Worm (Caenorhabditis elegans) whole organism, L1 larva: Measurements from ENCODE around the gene fbxa-104.

Experiments used
- C04F5.9 ChIP-seq: sonication (generic microtip); optimal IDR thresholded peaks from 2 replicates; lab custom pipeline; 2016; ENCODE audit warnings: missing genetic modification characterization, missing compliant biosample characterization
- C16A3.4 ChIP-seq: fragments of 150-350 bp; optimal IDR thresholded peaks from 2 replicates; lab custom pipeline; 2014; ENCODE audit warnings: missing biosample characterization, missing genetic modification characterization
- C34B4.2 ChIP-seq: sonication (generic microtip); optimal IDR thresholded peaks from 2 replicates; lab custom pipeline; 2017; ENCODE audit warnings: mild to moderate bottlenecking, missing genetic modification characterization, missing compliant biosample characterization
- Y116A8C.19 ChIP-seq: sonication (generic microtip); optimal IDR thresholded peaks from 2 replicates; lab custom pipeline; 2016; ENCODE audit warnings: missing compliant biosample characterization, missing genetic modification characterization, borderline replicate concordance
- alr-1 ChIP-seq: fragments of 200-800 bp; sonication (Bioruptor generic); optimal IDR thresholded peaks from 2 replicates; lab custom pipeline; 2018; ENCODE audit warnings: borderline replicate concordance, mild to moderate bottlenecking, missing genetic modification characterization, missing compliant biosample characterization
- blmp-1 ChIP-seq: fragments of 150-350 bp; optimal IDR thresholded peaks from 2 replicates; lab custom pipeline; 2014; ENCODE audit warnings: missing biosample characterization, missing genetic modification characterization
- ceh-8 ChIP-seq: fragments of 200-800 bp; sonication (Bioruptor generic); optimal IDR thresholded peaks from 2 replicates; lab custom pipeline; 2018; ENCODE audit warnings: mild to moderate bottlenecking, missing genetic modification characterization, moderate library complexity, missing compliant biosample characterization
- ceh-82 ChIP-seq, 3 experiments: fragments of 150-350 bp in 1 of 3; sonication (generic microtip) in 2 of 3; optimal IDR thresholded peaks; 2 replicates each; lab custom pipeline; 2014 to 2017; ENCODE audit warnings: missing biosample characterization in 3 of 3, missing genetic modification characterization in 3 of 3
- ceh-90 ChIP-seq: sonication (generic microtip); optimal IDR thresholded peaks from 2 replicates; lab custom pipeline; 2016; ENCODE audit warnings: missing genetic modification characterization, missing compliant biosample characterization
- efl-1 ChIP-seq, 4 experiments: fragments of 150-350 bp; optimal IDR thresholded peaks in 3 of 4; peaks in 1 of 4; 1 replicate in 1 of 4; 2 replicates in 3 of 4; lab custom pipeline; 2014; ENCODE audit warnings: missing biosample characterization in 2 of 4, missing genetic modification characterization in 2 of 4, missing genetic modification reagents in 2 of 4
- efl-3 ChIP-seq: fragments of 200-800 bp; sonication (Bioruptor generic); optimal IDR thresholded peaks from 2 replicates; lab custom pipeline; 2018; ENCODE audit warnings: mild to moderate bottlenecking, missing genetic modification characterization, missing compliant biosample characterization
- elt-2 ChIP-seq: sonication (generic microtip); optimal IDR thresholded peaks from 2 replicates; lab custom pipeline; 2016; ENCODE audit warnings: missing genetic modification characterization, mild to moderate bottlenecking, inconsistent platforms, missing compliant biosample characterization, missing genetic modification reagents
- fkh-4 ChIP-seq: sonication (generic microtip); optimal IDR thresholded peaks from 2 replicates; lab custom pipeline; 2016; ENCODE audit warnings: missing compliant biosample characterization, missing genetic modification characterization, borderline replicate concordance
- hpl-2 ChIP-seq: fragments of 150-350 bp; optimal IDR thresholded peaks from 2 replicates; lab custom pipeline; 2014; ENCODE audit warnings: missing biosample characterization, missing genetic modification reagents, missing genetic modification characterization
- isw-1 ChIP-seq: fragments of 200-800 bp; sonication (Bioruptor generic); IDR thresholded peaks from 2 replicates; pipeline ENCODE4 v1.3.6; 2022; ENCODE audit warnings: missing genetic modification characterization, missing compliant biosample characterization
- jun-1 ChIP-seq: fragments of 150-350 bp; optimal IDR thresholded peaks from 2 replicates; lab custom pipeline; 2014; ENCODE audit warnings: missing biosample characterization, missing genetic modification reagents, missing genetic modification characterization
- lin-35 ChIP-seq, 2 experiments: fragments of 150-350 bp; optimal IDR thresholded peaks; 2 replicates each; lab custom pipeline; 2014; ENCODE audit warnings: missing biosample characterization in 2 of 2, missing genetic modification characterization in 2 of 2, missing genetic modification reagents in 2 of 2
- lin-39 ChIP-seq: fragments of 150-350 bp; optimal IDR thresholded peaks from 2 replicates; lab custom pipeline; 2014; ENCODE audit warnings: missing biosample characterization, missing genetic modification reagents, missing genetic modification characterization
- lir-3 ChIP-seq: sonication (generic microtip); optimal IDR thresholded peaks from 2 replicates; lab custom pipeline; 2016; ENCODE audit warnings: mild to moderate bottlenecking, missing genetic modification characterization, moderate library complexity, missing compliant biosample characterization; ENCODE audit not compliant: poor library complexity
- mdl-1 ChIP-seq, 2 experiments: fragments of 150-350 bp; optimal IDR thresholded peaks; 2 replicates each; lab custom pipeline; 2014 to 2017; ENCODE audit warnings: missing biosample characterization in 2 of 2, missing genetic modification characterization in 2 of 2, inconsistent platforms in 1 of 2
- mep-1 ChIP-seq: fragments of 150-350 bp; optimal IDR thresholded peaks from 2 replicates; lab custom pipeline; 2014; ENCODE audit warnings: missing biosample characterization, missing genetic modification characterization
- nhr-11 ChIP-seq: fragments of 150-350 bp; optimal IDR thresholded peaks from 2 replicates; lab custom pipeline; 2014; ENCODE audit warnings: missing biosample characterization, missing genetic modification characterization
- nhr-12 ChIP-seq: sonication (generic microtip); optimal IDR thresholded peaks from 2 replicates; lab custom pipeline; 2017; ENCODE audit warnings: missing biosample characterization, missing genetic modification characterization
- nhr-28 ChIP-seq: fragments of 150-350 bp; optimal IDR thresholded peaks from 2 replicates; lab custom pipeline; 2014; ENCODE audit warnings: missing biosample characterization, missing genetic modification characterization
- nhr-71 ChIP-seq: sonication (generic microtip); optimal IDR thresholded peaks from 2 replicates; lab custom pipeline; 2016; ENCODE audit warnings: mild to moderate bottlenecking, missing genetic modification characterization, moderate library complexity, missing compliant biosample characterization
- nhr-76 ChIP-seq: sonication (generic microtip); optimal IDR thresholded peaks from 2 replicates; lab custom pipeline; 2017; ENCODE audit warnings: missing biosample characterization, missing genetic modification characterization
- pag-3 ChIP-seq: sonication (generic microtip); optimal IDR thresholded peaks from 2 replicates; lab custom pipeline; 2017; ENCODE audit warnings: missing genetic modification characterization, mild to moderate bottlenecking, missing compliant biosample characterization, antibody characterized with exemption, borderline replicate concordance; ENCODE audit not compliant: insufficient read depth
- skn-1 ChIP-seq: fragments of 150-350 bp; optimal IDR thresholded peaks from 2 replicates; lab custom pipeline; 2014; ENCODE audit warnings: missing biosample characterization, missing genetic modification characterization
- snpc-4 ChIP-seq: fragments of 150-350 bp; optimal IDR thresholded peaks from 2 replicates; lab custom pipeline; 2014; ENCODE audit warnings: missing biosample characterization, missing genetic modification characterization
- tbx-2 ChIP-seq: sonication (generic microtip); optimal IDR thresholded peaks from 2 replicates; lab custom pipeline; 2016; ENCODE audit warnings: missing genetic modification characterization, missing compliant biosample characterization
- unc-62 ChIP-seq: fragments of 150-350 bp; optimal IDR thresholded peaks from 2 replicates; lab custom pipeline; 2014; ENCODE audit warnings: missing biosample characterization, missing genetic modification reagents, missing genetic modification characterization
- zag-1 ChIP-seq: fragments of 150-350 bp; optimal IDR thresholded peaks from 2 replicates; lab custom pipeline; 2014; ENCODE audit warnings: missing biosample characterization, missing genetic modification characterization
- ztf-11 ChIP-seq, 2 experiments: sonication (generic microtip); optimal IDR thresholded peaks; 2 replicates each; lab custom pipeline; 2016 to 2017; ENCODE audit warnings: missing genetic modification characterization in 2 of 2, missing biosample characterization in 1 of 2, missing compliant biosample characterization in 1 of 2

fbxa-104 gene

DNA sequence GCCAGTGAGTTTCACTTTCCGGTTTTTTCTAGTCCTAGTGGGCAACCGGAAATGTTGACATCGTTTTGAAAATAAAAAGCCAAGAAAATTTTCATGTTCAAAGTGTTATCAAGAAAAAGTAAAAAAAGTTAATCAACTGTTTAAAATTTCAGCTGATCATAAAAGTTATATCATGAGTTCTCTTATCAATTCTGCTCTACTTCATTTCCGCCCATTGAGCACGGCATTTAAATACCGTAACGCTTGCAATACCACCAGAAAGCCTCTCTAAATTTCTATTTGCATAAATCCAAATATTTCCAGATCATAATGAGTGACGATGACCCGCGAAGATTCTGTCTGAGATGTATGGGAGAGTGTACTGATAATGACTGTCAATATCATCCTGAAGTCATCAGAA lies 21.1 kb upstream of the fbxa-104 start, which contains the start of gene T26H5.9:
TSS of gene T26H5.9 (plus strand) at position 302 of the 400 bp plus-strand sequence.
- peak; percentile 57 for TF ChIP-seq elt-2
- no peak for TF ChIP-seq mdl-1 (tag; optimal IDR thresholded peaks at IDR 0.05; lab: Kevin White, UChicago)
- TF ChIP-seq nhr-11 (tag; lab: Kevin White, UChicago) = no peak
- peak; percentile 27 for TF ChIP-seq jun-1 (tag; lab: Kevin White, UChicago)
- no peak for TF ChIP-seq lir-3
- no peak for TF ChIP-seq zag-1 (tag; lab: Kevin White, UChicago)

- no peak for TF ChIP-seq jun-1 (tag; lab: Kevin White, UChicago)
- TF ChIP-seq lin-39 (tag; lab: Kevin White, UChicago) = no peak
- TF ChIP-seq blmp-1 (tag; lab: Kevin White, UChicago) = no peak
- TF ChIP-seq Y116A8C.19 (tag; lab: Kevin White, UChicago) = no peak
- no peak for TF ChIP-seq isw-1 (GFP tag; lab: Robert Waterston, UW)
- no peak for TF ChIP-seq ceh-82 (tag; optimal IDR thresholded peaks at IDR 0.05; lab: Kevin White, UChicago)
- no peak for TF ChIP-seq C16A3.4 (tag; lab: Kevin White, UChicago)
Measured at ce11 chrV:15444188-15444587, 20.7 kb upstream of the fbxa-104 start, which contains the start of gene T26H5.11. Gene T26H5.11, minus strand, starts transcription at chrV:15444288.

DNA sequence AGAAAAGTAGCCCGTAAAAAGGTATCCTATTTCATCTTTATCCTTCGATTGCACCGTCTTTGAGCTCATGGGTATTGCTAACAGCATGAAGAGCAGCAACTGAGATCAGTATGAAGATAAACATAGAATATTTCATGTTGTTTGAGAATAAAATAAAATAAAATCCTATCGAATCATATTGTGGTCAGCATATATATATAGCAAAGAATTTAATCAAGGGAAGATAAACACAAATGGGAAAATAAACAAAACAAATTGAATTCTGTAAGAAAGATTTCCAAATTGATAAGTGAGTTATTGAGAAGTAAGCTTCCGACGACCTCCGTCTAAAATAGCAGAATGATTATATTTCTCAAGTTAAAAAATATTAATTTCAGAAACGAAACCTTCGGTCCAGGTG lies 20.2 kb upstream of the fbxa-104 start, which contains the start of gene T26H5.10:
TSS of gene T26H5.10 (minus strand) at position 101 of the 400 bp plus-strand sequence.
- no peak for TF ChIP-seq lin-35 (GFP tag; optimal IDR thresholded peaks at IDR 0.05; lab: Kevin White, UChicago)
- no peak for TF ChIP-seq C04F5.9 (tag; lab: Kevin White, UChicago)
- TF ChIP-seq nhr-28 (tag; lab: Kevin White, UChicago) = no peak
- TF ChIP-seq pag-3 (tag; lab: Kevin White, UChicago) = no peak
- no peak for TF ChIP-seq hpl-2
- TF ChIP-seq skn-1 = no peak
- TF ChIP-seq nhr-71 = no peak
- no peak for TF ChIP-seq ceh-90
- TF ChIP-seq fkh-4 = no peak
- TF ChIP-seq nhr-76 (tag; lab: Kevin White, UChicago) = no peak
- TF ChIP-seq ceh-8 (GFP tag; lab: Kevin White, UChicago) = no peak

DNA sequence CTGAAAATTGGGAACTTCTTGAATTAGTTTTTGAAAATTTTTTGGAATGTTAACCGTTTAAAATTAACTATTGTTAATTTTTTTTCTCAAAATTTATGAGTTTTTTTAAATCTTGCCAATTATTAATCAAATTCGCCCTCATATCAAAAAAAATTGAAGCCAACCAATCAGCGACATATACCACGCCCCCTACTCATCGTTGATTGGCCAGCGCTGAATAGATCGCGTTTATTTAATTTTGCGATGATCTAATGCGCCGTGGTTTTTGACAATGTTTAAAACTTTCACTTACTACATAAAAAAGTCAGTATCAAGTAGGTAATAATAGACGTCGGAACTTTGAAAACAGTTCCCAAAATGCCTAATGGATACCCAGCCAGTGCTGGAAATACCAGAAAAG lies 18.9 kb upstream of the fbxa-104 start:
- TF ChIP-seq lin-35 (GFP tag; optimal IDR thresholded peaks at IDR 0.05; lab: Kevin White, UChicago) (no peak), nhr-28 (tag; lab: Kevin White, UChicago) (no peak), mep-1 (tag; lab: Kevin White, UChicago) (no peak), snpc-4 (no peak), efl-1 (optimal IDR thresholded peaks at IDR 0.05; lab: Kevin White, UChicago) (no peak), efl-1 (GFP tag; optimal IDR thresholded peaks at IDR 0.05 in 1 of 2; lab: Kevin White, UChicago) (no peak), efl-3 (GFP tag; lab: Kevin White, UChicago) (no peak), C34B4.2 (no peak), ztf-11 (tag; optimal IDR thresholded peaks at IDR 0.05; lab: Kevin White, UChicago) (no peak), unc-62 (GFP tag; lab: Kevin White, UChicago) (no peak)

DNA sequence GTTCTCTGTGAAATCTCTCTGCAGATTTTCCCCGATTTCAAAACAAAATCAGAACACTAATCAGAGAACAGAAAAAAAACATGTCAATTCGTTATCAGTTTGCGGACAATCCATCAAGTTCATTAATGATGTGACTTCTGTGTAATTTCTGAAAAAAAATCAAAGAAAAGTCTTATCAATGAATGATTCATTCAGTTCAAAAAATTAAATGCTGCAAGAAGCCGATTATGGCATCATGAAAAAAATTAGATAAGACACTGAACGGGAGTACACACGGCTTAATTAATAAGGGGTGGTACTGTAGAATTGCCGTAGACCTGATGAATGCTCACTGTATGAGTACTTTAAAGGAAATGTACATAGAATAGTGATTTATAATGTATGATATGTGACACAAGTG lies 12.7 kb upstream of the fbxa-104 start:
- TF ChIP-seq tbx-2 (tag; lab: Kevin White, UChicago) (no peak), snpc-4 (no peak), lir-3 (no peak), alr-1 (tag; lab: Kevin White, UChicago) (no peak), fkh-4 (no peak), nhr-12 (tag; lab: Kevin White, UChicago) (no peak), C16A3.4 (tag; lab: Kevin White, UChicago) (no peak), elt-2 (peak; percentile 61), ceh-8 (GFP tag; lab: Kevin White, UChicago) (no peak)
